Worm (Caenorhabditis elegans) whole organism, L3 larva: ENCODE measurements around the gene F42A10.5.

Source experiments
- R02D3.7 ChIP-seq: fragments of 150-350 bp; optimal IDR thresholded peaks from 2 replicates; lab custom pipeline; 2014; ENCODE audit warnings: missing biosample characterization, missing genetic modification characterization
- ama-1 ChIP-seq: fragments of 150-350 bp; optimal IDR thresholded peaks from 2 replicates; lab custom pipeline; 2018
- fkh-10 ChIP-seq: sonication (generic microtip); optimal IDR thresholded peaks from 2 replicates; lab custom pipeline; 2017; ENCODE audit warnings: missing biosample characterization, missing genetic modification reagents, missing genetic modification characterization
- fos-1 ChIP-seq: fragments of 150-350 bp; optimal IDR thresholded peaks from 2 replicates; lab custom pipeline; 2014; ENCODE audit warnings: missing biosample characterization, missing genetic modification characterization
- nhr-25 ChIP-seq: sonication (generic microtip); optimal IDR thresholded peaks from 2 replicates; lab custom pipeline; 2017; ENCODE audit warnings: missing biosample characterization, missing genetic modification characterization
- nhr-28 ChIP-seq: fragments of 150-350 bp; optimal IDR thresholded peaks from 2 replicates; lab custom pipeline; 2014; ENCODE audit warnings: missing biosample characterization, missing genetic modification characterization
- pha-4 ChIP-seq: fragments of 150-350 bp; optimal IDR thresholded peaks from 2 replicates; lab custom pipeline; 2014; ENCODE audit warnings: missing biosample characterization, missing genetic modification reagents, missing genetic modification characterization
- snpc-4 ChIP-seq: fragments of 150-350 bp; optimal IDR thresholded peaks from 2 replicates; lab custom pipeline; 2014; ENCODE audit warnings: missing biosample characterization, missing genetic modification characterization
- zag-1 ChIP-seq: fragments of 150-350 bp; optimal IDR thresholded peaks from 2 replicates; lab custom pipeline; 2014; ENCODE audit warnings: missing biosample characterization, missing genetic modification characterization
- ztf-11 ChIP-seq: fragments of 150-350 bp; optimal IDR thresholded peaks from 2 replicates; lab custom pipeline; 2014; ENCODE audit warnings: missing biosample characterization, missing genetic modification characterization

- TF ChIP-seq fkh-10 (GFP tag; lab: Kevin White, UChicago): no peak
- TF ChIP-seq snpc-4: no peak
- TF ChIP-seq ztf-11 (tag; lab: Kevin White, UChicago): no peak
- no peak for TF ChIP-seq ama-1 (lab: Kevin White, UChicago)
- TF ChIP-seq nhr-25 (tag; lab: Kevin White, UChicago): no peak
- no peak for TF ChIP-seq pha-4 (tag; lab: Kevin White, UChicago)
- no peak for TF ChIP-seq zag-1 (tag; lab: Kevin White, UChicago)
- no peak for TF ChIP-seq R02D3.7 (tag; lab: Kevin White, UChicago)
- TF ChIP-seq fos-1: no peak
- no peak for TF ChIP-seq nhr-28 (tag; lab: Kevin White, UChicago)
Observed at ce11 chrIII:6141532-6141931, 31.7 kb downstream of the F42A10.5 start.
